Fruit fly (Drosophila melanogaster) whole organism, wandering third instar larva: ENCODE data around the gene CG32847.
A peak's percentile ranks its signal among the peaks of the same experiment; 100 is the strongest.

ENCODE experiments used
- Abd-B ChIP-seq: fragments of >200 bp; optimal IDR thresholded peaks from 2 replicates; lab custom pipeline; 2017; ENCODE audit warnings: missing biosample characterization, missing genetic modification characterization
- CG32264 ChIP-seq: fragments of 200-800 bp; sonication (Bioruptor generic); optimal IDR thresholded peaks from 2 replicates; lab custom pipeline; 2016; ENCODE audit warnings: missing biosample characterization, missing genetic modification characterization
- CG9705 ChIP-seq: fragments of 200-800 bp; sonication (Bioruptor generic); optimal IDR thresholded peaks from 2 replicates; lab custom pipeline; 2018; ENCODE audit warnings: missing biosample characterization, mild to moderate bottlenecking, missing genetic modification characterization
- CrebA ChIP-seq: fragments of 200-800 bp; sonication (Bioruptor generic); optimal IDR thresholded peaks from 2 replicates; lab custom pipeline; 2016; ENCODE audit warnings: missing biosample characterization, mild to moderate bottlenecking, missing genetic modification characterization, borderline replicate concordance
- Dif ChIP-seq: fragments of 200-275, 200-300 bp; sonication (Bioruptor generic); optimal IDR thresholded peaks from 2 replicates; lab custom pipeline; 2018; ENCODE audit warnings: missing biosample characterization, missing genetic modification characterization; ENCODE audit not compliant: partially characterized antibody
- HLH106 ChIP-seq: fragments of 200-800 bp; optimal IDR thresholded peaks from 3 replicates; lab custom pipeline; 2019; ENCODE audit warnings: missing biosample characterization, mild to moderate bottlenecking, missing genetic modification characterization, moderate library complexity
- Hnf4 ChIP-seq: fragments of 200-800 bp; sonication (Bioruptor generic); optimal IDR thresholded peaks from 2 replicates; lab custom pipeline; 2016; ENCODE audit warnings: missing biosample characterization, mild to moderate bottlenecking, missing genetic modification characterization
- Hr83 ChIP-seq: fragments of 200-300 bp; sonication (Bioruptor generic); optimal IDR thresholded peaks from 2 replicates; lab custom pipeline; 2016; ENCODE audit warnings: missing biosample characterization, mild to moderate bottlenecking, missing genetic modification characterization, moderate library complexity; ENCODE audit not compliant: poor library complexity, severe bottlenecking
- Jra ChIP-seq: sonication (Bioruptor generic); optimal IDR thresholded peaks from 2 replicates; lab custom pipeline; 2016; ENCODE audit warnings: missing biosample characterization, missing genetic modification characterization
- Mio ChIP-seq: sonication (Bioruptor generic); optimal IDR thresholded peaks from 2 replicates; lab custom pipeline; 2016; ENCODE audit warnings: missing biosample characterization, missing genetic modification characterization
- Myc ChIP-seq: fragments of >200 bp; optimal IDR thresholded peaks from 2 replicates; lab custom pipeline; 2017
- N ChIP-seq: fragments of >200 bp; optimal IDR thresholded peaks from 2 replicates; lab custom pipeline; 2018; ENCODE audit warnings: missing biosample characterization, missing external identifiers, missing genetic modification characterization
- OdsH ChIP-seq: fragments of 200-800 bp; sonication (Bioruptor generic); optimal IDR thresholded peaks from 2 replicates; lab custom pipeline; 2016; ENCODE audit warnings: missing biosample characterization, mild to moderate bottlenecking, missing genetic modification characterization
- Rel ChIP-seq, 2 experiments: fragments of 200-800 bp; sonication (Bioruptor generic) in 1 of 2; optimal IDR thresholded peaks; 2 replicates in 1 of 2; 3 replicates in 1 of 2; lab custom pipeline; 2016 to 2019; ENCODE audit warnings: mild to moderate bottlenecking in 2 of 2, missing biosample characterization in 2 of 2, missing genetic modification characterization in 2 of 2, moderate library complexity in 1 of 2
- Sp1 ChIP-seq: fragments of 200-800 bp; sonication (Bioruptor generic); optimal IDR thresholded peaks from 3 replicates; lab custom pipeline; 2019; ENCODE audit warnings: missing biosample characterization, mild to moderate bottlenecking, missing genetic modification characterization, moderate library complexity
- Vsx2 ChIP-seq: fragments of 200-300, 225-300 bp; sonication (Bioruptor generic); optimal IDR thresholded peaks from 2 replicates; lab custom pipeline; 2018; ENCODE audit warnings: missing biosample characterization, missing genetic modification characterization; ENCODE audit not compliant: partially characterized antibody
- br ChIP-seq: fragments of 200-800 bp; sonication (Bioruptor generic); optimal IDR thresholded peaks from 2 replicates; lab custom pipeline; 2016; ENCODE audit warnings: missing biosample characterization, missing genetic modification characterization
- brk ChIP-seq: fragments of 200-800 bp; sonication (Bioruptor generic); optimal IDR thresholded peaks from 2 replicates; lab custom pipeline; 2016; ENCODE audit warnings: missing biosample characterization, mild to moderate bottlenecking, missing genetic modification characterization
- dl ChIP-seq, 2 experiments: fragments of 175-275, 200-275 bp in 1 of 2; fragments of 200-275 bp in 1 of 2; sonication (Bioruptor generic); optimal IDR thresholded peaks; lab custom pipeline; 2018; ENCODE audit warnings: mild to moderate bottlenecking in 2 of 2, missing biosample characterization in 2 of 2, missing genetic modification characterization in 2 of 2, moderate library complexity in 2 of 2; ENCODE audit not compliant: partially characterized antibody in 2 of 2, insufficient read depth in 1 of 2
- dmrt93B ChIP-seq: fragments of 200-800 bp; sonication (Bioruptor generic); optimal IDR thresholded peaks from 2 replicates; lab custom pipeline; 2018; ENCODE audit warnings: missing biosample characterization, mild to moderate bottlenecking, missing genetic modification characterization
- foxo ChIP-seq, 2 experiments: fragments of 200-800 bp; sonication (Bioruptor generic); optimal IDR thresholded peaks; 2 replicates in 1 of 2; 3 replicates in 1 of 2; lab custom pipeline; 2016 to 2017; ENCODE audit warnings: missing biosample characterization in 2 of 2, missing genetic modification characterization in 2 of 2
- fru ChIP-seq: fragments of 200-800 bp; sonication (Bioruptor generic); optimal IDR thresholded peaks from 3 replicates; lab custom pipeline; 2016; ENCODE audit warnings: missing biosample characterization, mild to moderate bottlenecking, missing genetic modification characterization
- h ChIP-seq: fragments of 200-800 bp; sonication (Bioruptor generic); optimal IDR thresholded peaks from 3 replicates; lab custom pipeline; 2016; ENCODE audit warnings: missing biosample characterization, mild to moderate bottlenecking, missing genetic modification characterization
- jim ChIP-seq: fragments of 175-275, 200-325 bp; sonication (Bioruptor generic); optimal IDR thresholded peaks from 2 replicates; lab custom pipeline; 2016; ENCODE audit warnings: missing biosample characterization, mild to moderate bottlenecking, missing genetic modification characterization
- lola ChIP-seq: fragments of >200 bp; optimal IDR thresholded peaks from 2 replicates; lab custom pipeline; 2017; ENCODE audit warnings: missing biosample characterization, missing genetic modification characterization
- psq ChIP-seq: fragments of 200-800 bp; sonication (Bioruptor generic); optimal IDR thresholded peaks from 3 replicates; lab custom pipeline; 2017; ENCODE audit warnings: missing biosample characterization, mild to moderate bottlenecking, missing genetic modification characterization, moderate library complexity
- rgr ChIP-seq: fragments of 200-800 bp; sonication (Bioruptor generic); optimal IDR thresholded peaks from 3 replicates; lab custom pipeline; 2016; ENCODE audit warnings: missing biosample characterization, mild to moderate bottlenecking, missing genetic modification characterization
- sage ChIP-seq: fragments of 200-800 bp; sonication (Bioruptor generic); optimal IDR thresholded peaks from 2 replicates; lab custom pipeline; 2016; ENCODE audit warnings: missing biosample characterization, mild to moderate bottlenecking, missing genetic modification characterization
- tai ChIP-seq: sonication (Bioruptor generic); optimal IDR thresholded peaks from 2 replicates; lab custom pipeline; 2016; ENCODE audit warnings: missing biosample characterization, missing genetic modification characterization
- usp ChIP-seq: fragments of >200 bp; optimal IDR thresholded peaks from 2 replicates; lab custom pipeline; 2017; ENCODE audit warnings: missing biosample characterization, missing genetic modification characterization
- woc ChIP-seq: sonication (Bioruptor generic); optimal IDR thresholded peaks from 2 replicates; lab custom pipeline; 2016; ENCODE audit warnings: missing biosample characterization, mild to moderate bottlenecking, missing genetic modification characterization

The CG32847 gene

dm6 chr3L:15097878-15098520 is 23.4 kb upstream of the CG32847 start, which contains the start of gene Ctps:
TSS of gene Ctps (plus strand) at chr3L:15097914.
- TF ChIP-seq Jra (GFP tag; lab: Kevin White, UChicago) = peak; percentile 35
- peak; percentile 51 for TF ChIP-seq Hr83
- no peak for TF ChIP-seq Vsx2
- no peak for TF ChIP-seq Abd-B (GFP tag; lab: Kevin White, UChicago)
- no peak for TF ChIP-seq woc
- TF ChIP-seq brk (GFP tag; lab: Kevin White, UChicago) = peak; percentile 16
- TF ChIP-seq CrebA (GFP tag; lab: Kevin White, UChicago) = no peak
- TF ChIP-seq HLH106 (tag; lab: Kevin White, UChicago) = peak; percentile 2
- TF ChIP-seq foxo (GFP tag; optimal IDR thresholded peaks at IDR 0.05; lab: Kevin White, UChicago) = peak in 1 of 2 experiments; percentile 38
- no peak for TF ChIP-seq N (GFP tag; lab: Kevin White, UChicago)
- no peak for TF ChIP-seq Rel (GFP tag; optimal IDR thresholded peaks at IDR 0.05; lab: Kevin White, UChicago)
- TF ChIP-seq Rel (tag; optimal IDR thresholded peaks at IDR 0.05; lab: Kevin White, UChicago) = peak; percentile 61
- TF ChIP-seq Hnf4 = peak; percentile 54
- TF ChIP-seq OdsH (GFP tag; lab: Kevin White, UChicago) = no peak
- peak; percentile 27 for TF ChIP-seq rgr (GFP tag; lab: Kevin White, UChicago)
- peak; percentile 38 for TF ChIP-seq h (GFP tag; lab: Kevin White, UChicago)
- TF ChIP-seq fru (GFP tag; lab: Kevin White, UChicago) = no peak
- TF ChIP-seq, all 38 proteins: peak for 9

- TF ChIP-seq psq (GFP tag; lab: Kevin White, UChicago) (peak; percentile 66), rgr (GFP tag; lab: Kevin White, UChicago) (peak; percentile 54), Rel (GFP tag; optimal IDR thresholded peaks at IDR 0.05; lab: Kevin White, UChicago) (no peak), Rel (tag; optimal IDR thresholded peaks at IDR 0.05; lab: Kevin White, UChicago) (no peak), tai (GFP tag; lab: Kevin White, UChicago) (no peak), h (GFP tag; lab: Kevin White, UChicago) (peak; percentile 64), dmrt93B (GFP tag; lab: Kevin White, UChicago) (peak; percentile 48), foxo (GFP tag; optimal IDR thresholded peaks at IDR 0.05; lab: Kevin White, UChicago) (peak in 1 of 2 experiments; percentile 78), CG9705 (GFP tag; lab: Kevin White, UChicago) (peak; percentile 34), brk (GFP tag; lab: Kevin White, UChicago) (peak; percentile 59), dl (GFP tag; optimal IDR thresholded peaks at IDR 0.05; lab: Kevin White, UChicago; ENCODE audit: insufficient read depth in 1 of 2, partially characterized antibody in 2 of 2) (no peak), jim (GFP tag; lab: Kevin White, UChicago) (no peak), Abd-B (GFP tag; lab: Kevin White, UChicago) (no peak), Hnf4 (peak; percentile 54), Dif (peak; percentile 35), Mio (GFP tag; lab: Kevin White, UChicago) (no peak), Sp1 (GFP tag; lab: Kevin White, UChicago) (peak; percentile 65), br (GFP tag; lab: Kevin White, UChicago) (peak; percentile 14), CG32264 (GFP tag; lab: Kevin White, UChicago) (no peak), HLH106 (tag; lab: Kevin White, UChicago) (peak; percentile 84), OdsH (GFP tag; lab: Kevin White, UChicago) (peak; percentile 55), fru (GFP tag; lab: Kevin White, UChicago) (peak; percentile 60), Vsx2 (no peak)
- TF ChIP-seq, all 38 proteins: peak for 14
Observed at dm6 chr3L:15098659-15099512, 22.5 kb upstream of the CG32847 start.

dm6 chr3L:15099541-15099940 is 21.8 kb upstream of the CG32847 start:
- TF ChIP-seq Rel (GFP tag; optimal IDR thresholded peaks at IDR 0.05; lab: Kevin White, UChicago) = no peak
- peak; percentile 97 for TF ChIP-seq Rel (tag; optimal IDR thresholded peaks at IDR 0.05; lab: Kevin White, UChicago)
- no peak for TF ChIP-seq HLH106 (tag; lab: Kevin White, UChicago)
- TF ChIP-seq, all 38 proteins: peak for 1

dm6 chr3L:15100983-15101382 is 20.4 kb upstream of the CG32847 start:
- TF ChIP-seq dmrt93B (GFP tag; lab: Kevin White, UChicago) (no peak), rgr (GFP tag; lab: Kevin White, UChicago) (no peak), Myc (lab: Kevin White, UChicago) (no peak), usp (GFP tag; lab: Kevin White, UChicago) (no peak), Hnf4 (no peak), Mio (GFP tag; lab: Kevin White, UChicago) (no peak), dl (GFP tag; optimal IDR thresholded peaks at IDR 0.05; lab: Kevin White, UChicago; ENCODE audit: insufficient read depth in 1 of 2, partially characterized antibody in 2 of 2) (no peak), lola (GFP tag; lab: Kevin White, UChicago) (no peak), Sp1 (GFP tag; lab: Kevin White, UChicago) (no peak), sage (GFP tag; lab: Kevin White, UChicago) (no peak), OdsH (GFP tag; lab: Kevin White, UChicago) (no peak)
